Fruit fly (Drosophila melanogaster) whole organism, prepupa: ENCODE results near the gene CG12522.

Experiments used
- Blimp-1 ChIP-seq: fragments of 200-800 bp; sonication (Bioruptor generic); optimal IDR thresholded peaks from 3 replicates; lab custom pipeline; 2017; ENCODE audit warnings: missing biosample characterization, missing genetic modification characterization, mild to moderate bottlenecking, moderate library complexity, missing genetic modification reagents
- CG10631 ChIP-seq: fragments of 200-800 bp; sonication (Bioruptor generic); optimal IDR thresholded peaks from 2 replicates; lab custom pipeline; 2016; ENCODE audit warnings: missing biosample characterization, missing genetic modification characterization
- CG10669 ChIP-seq: fragments of 200-800 bp; sonication (Bioruptor generic); optimal IDR thresholded peaks from 3 replicates; lab custom pipeline; 2018; ENCODE audit warnings: missing biosample characterization, mild to moderate bottlenecking, missing genetic modification characterization, moderate library complexity
- CG11294 ChIP-seq: fragments of 200-800 bp; sonication (Bioruptor generic); IDR thresholded peaks from 2 replicates; pipeline ENCODE4 v1.3.6; 2022; ENCODE audit warnings: missing biosample characterization, missing genetic modification characterization
- CG11762 ChIP-seq: fragments of 200-800 bp; sonication (Bioruptor generic); optimal IDR thresholded peaks from 3 replicates; lab custom pipeline; 2016; ENCODE audit warnings: missing biosample characterization, missing genetic modification characterization; ENCODE audit not compliant: insufficient read depth
- CG11902 ChIP-seq: fragments of 200-800 bp; sonication (Bioruptor generic); optimal IDR thresholded peaks from 3 replicates; lab custom pipeline; 2016; ENCODE audit warnings: missing biosample characterization, missing genetic modification characterization
- CG15336 ChIP-seq: fragments of 200-800 bp; sonication (Bioruptor generic); IDR thresholded peaks from 2 replicates; pipeline ENCODE4 v1.3.6; 2022; ENCODE audit warnings: missing biosample characterization, missing genetic modification characterization
- CG1621 ChIP-seq: fragments of 200-800 bp; sonication (Bioruptor generic); optimal IDR thresholded peaks from 3 replicates; lab custom pipeline; 2018; ENCODE audit warnings: missing biosample characterization, mild to moderate bottlenecking, missing genetic modification characterization
- CG16779 ChIP-seq: fragments of 200-800 bp; sonication (Bioruptor generic); optimal IDR thresholded peaks from 3 replicates; lab custom pipeline; 2017; ENCODE audit warnings: missing biosample characterization, mild to moderate bottlenecking, missing genetic modification characterization
- CG3032 ChIP-seq: fragments of 200-800 bp; optimal IDR thresholded peaks from 2 replicates; lab custom pipeline; 2019; ENCODE audit warnings: missing biosample characterization, mild to moderate bottlenecking, missing genetic modification characterization, moderate library complexity
- CG31627 ChIP-seq: fragments of 200-800 bp; sonication (Bioruptor generic); optimal IDR thresholded peaks from 3 replicates; lab custom pipeline; 2016; ENCODE audit warnings: missing biosample characterization, missing genetic modification characterization
- CG32006 ChIP-seq: fragments of 200-800 bp; sonication (Bioruptor generic); optimal IDR thresholded peaks from 3 replicates; lab custom pipeline; 2017; ENCODE audit warnings: missing biosample characterization, mild to moderate bottlenecking, missing genetic modification characterization
- CG34406 ChIP-seq: fragments of 200-800 bp; sonication (Bioruptor generic); optimal IDR thresholded peaks from 3 replicates; lab custom pipeline; 2016; ENCODE audit warnings: missing biosample characterization, missing genetic modification characterization
- CG6163 ChIP-seq: fragments of 200-800 bp; sonication (Bioruptor generic); IDR thresholded peaks from 3 replicates; pipeline ENCODE4 v1.3.6; 2022; ENCODE audit warnings: missing biosample characterization, missing genetic modification characterization
- CG6276 ChIP-seq: fragments of 200-800 bp; sonication (Bioruptor generic); optimal IDR thresholded peaks from 2 replicates; lab custom pipeline; 2017; ENCODE audit warnings: missing biosample characterization, mild to moderate bottlenecking, missing genetic modification characterization
- CG6792 ChIP-seq: fragments of 200-800 bp; sonication (Bioruptor generic); optimal IDR thresholded peaks from 3 replicates; lab custom pipeline; 2016; ENCODE audit warnings: missing biosample characterization, missing genetic modification characterization
- CG6808 ChIP-seq: fragments of 200-800 bp; sonication (Bioruptor generic); optimal IDR thresholded peaks from 3 replicates; lab custom pipeline; 2017; ENCODE audit warnings: missing biosample characterization, missing genetic modification characterization, mild to moderate bottlenecking, moderate library complexity, missing genetic modification reagents
- CG6854 ChIP-seq: fragments of 200-800 bp; sonication (Bioruptor generic); optimal IDR thresholded peaks from 2 replicates; lab custom pipeline; 2017; ENCODE audit warnings: missing biosample characterization, mild to moderate bottlenecking, missing genetic modification characterization
- CG7368 ChIP-seq: fragments of 200-800 bp; sonication (Bioruptor generic); optimal IDR thresholded peaks from 3 replicates; lab custom pipeline; 2016; ENCODE audit warnings: missing biosample characterization, missing genetic modification characterization
- CG8119 ChIP-seq: fragments of 200-800 bp; sonication (Bioruptor generic); IDR thresholded peaks from 3 replicates; pipeline ENCODE4 v1.3.6; 2022; ENCODE audit warnings: missing biosample characterization, missing genetic modification characterization
- CG8319 ChIP-seq: fragments of 200-800 bp; sonication (Bioruptor generic); optimal IDR thresholded peaks from 3 replicates; lab custom pipeline; 2016; ENCODE audit warnings: missing biosample characterization, missing genetic modification characterization
- CG8632 ChIP-seq: fragments of 200-800 bp; sonication (Bioruptor generic); optimal IDR thresholded peaks from 3 replicates; lab custom pipeline; 2016; ENCODE audit warnings: missing biosample characterization, missing genetic modification characterization
- CG9139 ChIP-seq: fragments of 200-800 bp; sonication (Bioruptor generic); optimal IDR thresholded peaks from 3 replicates; lab custom pipeline; 2017; ENCODE audit warnings: missing biosample characterization, mild to moderate bottlenecking, missing genetic modification characterization
- Eip75B ChIP-seq: fragments of 200-800 bp; sonication (Bioruptor generic); optimal IDR thresholded peaks from 3 replicates; lab custom pipeline; 2016; ENCODE audit warnings: missing biosample characterization, missing genetic modification characterization
- Eip78C ChIP-seq: fragments of 200-800 bp; sonication (Bioruptor generic); peaks from one replicate; lab custom pipeline; 2016; ENCODE audit warnings: missing biosample characterization, missing genetic modification characterization
- Eip93F ChIP-seq: fragments of 200-800 bp; sonication (Bioruptor generic); optimal IDR thresholded peaks from 2 replicates; lab custom pipeline; 2016; ENCODE audit warnings: missing biosample characterization, mild to moderate bottlenecking, missing genetic modification characterization
- Ets96B ChIP-seq: fragments of 200-800 bp; optimal IDR thresholded peaks from 2 replicates; lab custom pipeline; 2019; ENCODE audit warnings: missing biosample characterization, mild to moderate bottlenecking, missing genetic modification characterization, moderate library complexity
- Gug ChIP-seq: fragments of 200-800 bp; sonication (Bioruptor generic); IDR thresholded peaks from 2 replicates; pipeline ENCODE4 v1.3.6; 2022; ENCODE audit warnings: missing biosample characterization, missing genetic modification characterization
- Hr4 ChIP-seq: fragments of 200-800 bp; sonication (Bioruptor generic); optimal IDR thresholded peaks from 3 replicates; lab custom pipeline; 2016; ENCODE audit warnings: missing biosample characterization, missing genetic modification characterization
- Met ChIP-seq: fragments of 200-800 bp; sonication (Bioruptor generic); optimal IDR thresholded peaks from 3 replicates; lab custom pipeline; 2016; ENCODE audit warnings: missing biosample characterization, missing genetic modification characterization
- Smox ChIP-seq: fragments of 200-800 bp; sonication (Bioruptor generic); optimal IDR thresholded peaks from 3 replicates; lab custom pipeline; 2016; ENCODE audit warnings: missing biosample characterization, missing genetic modification characterization
- Sox102F ChIP-seq: fragments of 200-800 bp; sonication (Bioruptor generic); optimal IDR thresholded peaks from 2 replicates; lab custom pipeline; 2016; ENCODE audit warnings: missing biosample characterization, mild to moderate bottlenecking, missing genetic modification characterization
- acj6 ChIP-seq: fragments of 200-800 bp; sonication (Bioruptor generic); optimal IDR thresholded peaks from 3 replicates; lab custom pipeline; 2016; ENCODE audit warnings: missing biosample characterization, missing genetic modification characterization
- cyc ChIP-seq: fragments of 200-800 bp; sonication (Bioruptor generic); optimal IDR thresholded peaks from 3 replicates; lab custom pipeline; 2016; ENCODE audit warnings: missing biosample characterization, missing genetic modification characterization
- dac ChIP-seq: fragments of 200-800 bp; sonication (Bioruptor generic); optimal IDR thresholded peaks from 2 replicates; lab custom pipeline; 2017; ENCODE audit warnings: missing biosample characterization, mild to moderate bottlenecking, missing genetic modification characterization
- dsx ChIP-seq: fragments of 200-800 bp; optimal IDR thresholded peaks from 3 replicates; lab custom pipeline; 2019; ENCODE audit warnings: missing biosample characterization, mild to moderate bottlenecking, missing genetic modification characterization, moderate library complexity; ENCODE audit not compliant: poor library complexity, severe bottlenecking
- fd59A ChIP-seq: fragments of 200-800 bp; sonication (Bioruptor generic); optimal IDR thresholded peaks from 2 replicates; lab custom pipeline; 2017; ENCODE audit warnings: missing biosample characterization, mild to moderate bottlenecking, missing genetic modification characterization, missing genetic modification reagents
- fkh ChIP-seq: fragments of 200-800 bp; sonication (Bioruptor generic); optimal IDR thresholded peaks from 3 replicates; lab custom pipeline; 2017; ENCODE audit warnings: missing biosample characterization, mild to moderate bottlenecking, missing genetic modification characterization, moderate library complexity
- lz ChIP-seq: fragments of 200-800 bp; sonication (Bioruptor generic); optimal IDR thresholded peaks from 3 replicates; lab custom pipeline; 2016; ENCODE audit warnings: missing biosample characterization, missing genetic modification characterization
- pdm3 ChIP-seq: fragments of 200-800 bp; sonication (Bioruptor generic); optimal IDR thresholded peaks from 3 replicates; lab custom pipeline; 2016; ENCODE audit warnings: missing biosample characterization, missing genetic modification characterization
- salr ChIP-seq, 2 experiments: fragments of 200-800 bp; sonication (Bioruptor generic); optimal IDR thresholded peaks; 3 replicates each; lab custom pipeline; 2016 to 2018; ENCODE audit warnings: missing biosample characterization in 2 of 2, missing genetic modification characterization in 2 of 2, mild to moderate bottlenecking in 1 of 2
- spab ChIP-seq: fragments of 200-800 bp; sonication (Bioruptor generic); optimal IDR thresholded peaks from 2 replicates; lab custom pipeline; 2017; ENCODE audit warnings: missing biosample characterization, mild to moderate bottlenecking, missing genetic modification characterization, missing genetic modification reagents
- topi ChIP-seq: fragments of 200-800 bp; sonication (Bioruptor generic); optimal IDR thresholded peaks from 3 replicates; lab custom pipeline; 2016; ENCODE audit warnings: missing biosample characterization, missing genetic modification characterization
- vri ChIP-seq: fragments of 200-800 bp; sonication (Bioruptor generic); optimal IDR thresholded peaks from 3 replicates; lab custom pipeline; 2016; ENCODE audit warnings: missing biosample characterization, mild to moderate bottlenecking, missing genetic modification characterization

Gene CG12522

DNA sequence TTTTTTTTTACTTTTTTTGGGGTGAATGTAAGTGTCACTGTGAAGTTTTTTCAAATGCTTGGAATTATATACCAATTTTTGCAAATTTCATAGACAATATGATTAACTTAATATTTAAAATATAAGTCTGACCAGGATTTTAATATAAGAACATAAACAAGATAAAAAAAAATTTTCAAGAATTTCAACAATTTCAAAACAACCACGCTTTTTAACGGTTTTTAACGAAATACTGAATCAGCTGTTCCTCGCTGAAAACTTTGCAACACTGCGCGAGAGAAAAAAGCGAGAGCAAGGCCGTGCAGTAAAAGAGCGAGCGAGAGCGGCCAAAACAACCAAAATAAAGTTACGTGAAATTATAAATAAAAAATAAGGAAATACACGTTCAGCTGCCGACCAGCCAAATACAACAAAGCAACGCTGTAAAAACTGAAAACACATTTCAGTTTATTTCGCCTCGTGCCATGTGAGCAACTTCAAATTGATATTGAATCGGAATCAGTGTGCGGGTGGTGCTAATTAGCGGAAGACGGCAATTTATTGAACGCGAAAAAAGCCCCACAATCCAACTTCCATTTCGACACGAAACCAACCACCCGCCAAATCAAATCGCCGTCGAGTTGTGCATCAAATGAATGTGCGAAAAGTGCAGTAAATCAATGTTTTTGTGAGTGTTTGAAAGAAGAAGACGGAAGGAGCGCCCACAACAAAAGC lies 11.7 kb upstream of the CG12522 start, which contains the start of the genes CG46439, Iyd and CG33947 (continued):
- TF ChIP-seq CG8632 (GFP tag; lab: Kevin White, UChicago) (no peak), Eip93F (GFP tag; lab: Kevin White, UChicago) (peak; percentile 71), Blimp-1 (peak; percentile 28), Ets96B (tag; lab: Kevin White, UChicago) (peak; percentile 65), fd59A (no peak), CG32006 (peak; percentile 55), CG9139 (GFP tag; lab: Kevin White, UChicago) (peak; percentile 80), dac (peak; percentile 18), Met (GFP tag; lab: Kevin White, UChicago) (peak; percentile 40), CG8119 (peak; percentile 84; the same call in 2 of the 3 replicates), Smox (GFP tag; lab: Kevin White, UChicago) (peak; percentile 46), CG6276 (peak; percentile 86), CG11762 (GFP tag; lab: Kevin White, UChicago) (peak; percentile 3), CG7368 (peak; percentile 31), CG16779 (tag; lab: Kevin White, UChicago) (peak; percentile 86), spab (GFP tag; lab: Kevin White, UChicago) (peak; percentile 70), pdm3 (GFP tag; lab: Kevin White, UChicago) (peak; percentile 36), Eip75B (GFP tag; lab: Kevin White, UChicago) (peak; percentile 67), salr (GFP tag; optimal IDR thresholded peaks at IDR 0.05; lab: Kevin White, UChicago) (peak in 1 of 2 experiments; percentile 9), dsx (GFP tag; lab: Kevin White, UChicago) (peak; percentile 30), CG10669 (GFP tag; lab: Kevin White, UChicago) (peak; percentile 67), CG34406 (GFP tag; lab: Kevin White, UChicago) (peak; percentile 46), CG8319 (GFP tag; lab: Kevin White, UChicago) (no peak), CG6854 (GFP tag; lab: Kevin White, UChicago) (peak; percentile 91), Sox102F (GFP tag; lab: Kevin White, UChicago) (peak; percentile 46), CG3032 (peak; percentile 62), Eip78C (peak; percentile 83), CG10631 (GFP tag; lab: Kevin White, UChicago) (no peak), Gug (GFP tag; lab: Robert Waterston, UW) (peak; percentile 55; the same call in 1 of the 2 replicates), topi (GFP tag; lab: Kevin White, UChicago) (peak; percentile 51), CG15336 (GFP tag; lab: Robert Waterston, UW) (peak; percentile 80), CG6808 (GFP tag; lab: Kevin White, UChicago) (peak; percentile 85), acj6 (GFP tag; lab: Kevin White, UChicago) (peak; percentile 22)

dm6 chr3L:11097982-11098663 lies 9.9 kb upstream of the CG12522 start, which contains the start of the genes Irbp18 and APP-BP1:
Gene Irbp18, minus strand, starts transcription at chr3L:11098186.
Gene APP-BP1, plus strand, starts transcription at chr3L:11098412.
- TF ChIP-seq Smox (GFP tag; lab: Kevin White, UChicago) = peak; percentile 96
- peak; percentile 96 for TF ChIP-seq CG11762 (GFP tag; lab: Kevin White, UChicago)
- TF ChIP-seq CG32006 = peak; percentile 97
- TF ChIP-seq vri = peak; percentile 95
- TF ChIP-seq Eip93F (GFP tag; lab: Kevin White, UChicago) = peak; percentile 92
- peak; percentile 87 to 96 for TF ChIP-seq salr (GFP tag; optimal IDR thresholded peaks at IDR 0.05; lab: Kevin White, UChicago)
- TF ChIP-seq Eip78C = peak; percentile 99
- TF ChIP-seq spab (GFP tag; lab: Kevin White, UChicago) = peak; percentile 82
- TF ChIP-seq CG16779 (tag; lab: Kevin White, UChicago) = peak; percentile 88
- TF ChIP-seq Met (GFP tag; lab: Kevin White, UChicago) = peak; percentile 96
- peak; percentile 93 for TF ChIP-seq CG6792 (GFP tag; lab: Kevin White, UChicago)
- peak; percentile 95 for TF ChIP-seq CG34406 (GFP tag; lab: Kevin White, UChicago)
- peak; percentile 91 for TF ChIP-seq CG3032
- peak; percentile 84 for TF ChIP-seq fkh (GFP tag; lab: Kevin White, UChicago)
- peak; percentile 95 for TF ChIP-seq CG10631 (GFP tag; lab: Kevin White, UChicago)
- TF ChIP-seq Sox102F (GFP tag; lab: Kevin White, UChicago) = peak; percentile 97
- peak; percentile 92 for TF ChIP-seq CG8632 (GFP tag; lab: Kevin White, UChicago)
- TF ChIP-seq CG1621 (tag; lab: Kevin White, UChicago) = peak; percentile 88
- TF ChIP-seq cyc (GFP tag; lab: Kevin White, UChicago) = peak; percentile 96
- peak; percentile 89 for TF ChIP-seq CG6163 (GFP tag; lab: Robert Waterston, UW)
- TF ChIP-seq CG10669 (GFP tag; lab: Kevin White, UChicago) = peak; percentile 94
- peak; percentile 97 for TF ChIP-seq CG31627
- TF ChIP-seq CG11902 (GFP tag; lab: Kevin White, UChicago) = peak; percentile 92
- peak; percentile 77 for TF ChIP-seq CG11294 (GFP tag; lab: Robert Waterston, UW)
- peak; percentile 88 for TF ChIP-seq CG15336 (GFP tag; lab: Robert Waterston, UW)
- TF ChIP-seq Hr4 (GFP tag; lab: Kevin White, UChicago) = peak; percentile 97
- peak; percentile 97 for TF ChIP-seq lz (GFP tag; lab: Kevin White, UChicago)
